Fruit fly (Drosophila melanogaster) whole organism, embryonic: ENCODE data around the gene CG4704.

ENCODE experiments used
- CG10267 ChIP-seq: fragments of 200-800 bp; sonication (Bioruptor generic); optimal IDR thresholded peaks from 2 replicates; lab custom pipeline; 2018; ENCODE audit warnings: missing biosample characterization, mild to moderate bottlenecking, missing genetic modification characterization, moderate library complexity
- CG10321 ChIP-seq: fragments of 200-800 bp; sonication (Bioruptor generic); IDR thresholded peaks from 2 replicates; pipeline ENCODE4 v1.3.6; 2022; ENCODE audit warnings: missing biosample characterization, missing genetic modification characterization
- CG10979 ChIP-seq: fragments of 200-800 bp; sonication (Bioruptor generic); optimal IDR thresholded peaks from 2 replicates; lab custom pipeline; 2018; ENCODE audit warnings: missing biosample characterization, mild to moderate bottlenecking, missing genetic modification characterization, moderate library complexity
- CG17829 ChIP-seq: fragments of 200-800 bp; optimal IDR thresholded peaks from 2 replicates; lab custom pipeline; 2019; ENCODE audit warnings: missing biosample characterization, mild to moderate bottlenecking, missing genetic modification characterization, moderate library complexity
- CG18262 ChIP-seq: fragments of 200-800 bp; optimal IDR thresholded peaks from 3 replicates; lab custom pipeline; 2019; ENCODE audit warnings: missing biosample characterization, mild to moderate bottlenecking, missing genetic modification characterization, moderate library complexity
- CG18764 ChIP-seq: fragments of 200-800 bp; sonication (Bioruptor generic); optimal IDR thresholded peaks from 3 replicates; lab custom pipeline; 2016; ENCODE audit warnings: missing biosample characterization, missing genetic modification characterization
- CG2678 ChIP-seq: fragments of 200-800 bp; sonication (Bioruptor generic); optimal IDR thresholded peaks from 3 replicates; lab custom pipeline; 2019; ENCODE audit warnings: missing biosample characterization, mild to moderate bottlenecking, missing genetic modification characterization, moderate library complexity
- CG2712 ChIP-seq: fragments of 200-800 bp; optimal IDR thresholded peaks from 3 replicates; lab custom pipeline; 2019; ENCODE audit warnings: missing biosample characterization, mild to moderate bottlenecking, missing genetic modification characterization, moderate library complexity
- CG31441 ChIP-seq: fragments of 200-800 bp; sonication (Bioruptor generic); IDR thresholded peaks from 2 replicates; pipeline ENCODE4 v1.3.6; 2022; ENCODE audit warnings: missing biosample characterization, missing genetic modification characterization
- CG3995 ChIP-seq: fragments of 200-800 bp; sonication (Bioruptor generic); optimal IDR thresholded peaks from 3 replicates; lab custom pipeline; 2016; ENCODE audit warnings: missing biosample characterization, missing genetic modification characterization
- CG4282 ChIP-seq: fragments of 200-800 bp; sonication (Bioruptor generic); optimal IDR thresholded peaks from 2 replicates; lab custom pipeline; 2016; ENCODE audit warnings: missing biosample characterization, missing genetic modification characterization
- CG6254 ChIP-seq: fragments of 200-800 bp; sonication (Bioruptor generic); optimal IDR thresholded peaks from 3 replicates; lab custom pipeline; 2017; ENCODE audit warnings: mild to moderate bottlenecking, missing biosample characterization, missing genetic modification reagents, missing genetic modification characterization
- CG6689 ChIP-seq: fragments of 200-800 bp; sonication (Bioruptor generic); IDR thresholded peaks from 2 replicates; pipeline ENCODE4 v1.3.6; 2022; ENCODE audit warnings: missing biosample characterization, missing genetic modification characterization
- CG7271 ChIP-seq: fragments of 200-800 bp; sonication (Bioruptor generic); optimal IDR thresholded peaks from 2 replicates; lab custom pipeline; 2018; ENCODE audit warnings: missing biosample characterization, mild to moderate bottlenecking, missing genetic modification characterization, moderate library complexity
- CG7556 ChIP-seq: fragments of 200-800 bp; sonication (Bioruptor generic); optimal IDR thresholded peaks from 2 replicates; lab custom pipeline; 2017; ENCODE audit warnings: missing biosample characterization, mild to moderate bottlenecking, missing genetic modification characterization
- CG8388 ChIP-seq: fragments of 200-800 bp; sonication (Bioruptor generic); optimal IDR thresholded peaks from 2 replicates; lab custom pipeline; 2019; ENCODE audit warnings: missing biosample characterization, mild to moderate bottlenecking, missing genetic modification characterization, moderate library complexity
- CG9727 ChIP-seq: fragments of 200-800 bp; sonication (Bioruptor generic); optimal IDR thresholded peaks from 3 replicates; lab custom pipeline; 2017; ENCODE audit warnings: missing biosample characterization, mild to moderate bottlenecking, missing genetic modification characterization
- CoRest ChIP-seq: fragments of 200-800 bp; sonication (Bioruptor generic); optimal IDR thresholded peaks from 3 replicates; lab custom pipeline; 2018; ENCODE audit warnings: missing biosample characterization, mild to moderate bottlenecking, missing genetic modification characterization, moderate library complexity
- D ChIP-seq, 2 experiments: fragments of 200-800 bp in 1 of 2; fragments of >200 bp in 1 of 2; sonication (Bioruptor generic) in 1 of 2; optimal IDR thresholded peaks; 2 replicates in 1 of 2; 3 replicates in 1 of 2; lab custom pipeline; 2017; ENCODE audit warnings: mild to moderate bottlenecking in 1 of 2, missing biosample characterization in 1 of 2, missing genetic modification characterization in 1 of 2, missing genetic modification reagents in 1 of 2
- Dad ChIP-seq: fragments of 200-800 bp; sonication (Bioruptor generic); optimal IDR thresholded peaks from 3 replicates; lab custom pipeline; 2016; ENCODE audit warnings: missing biosample characterization, missing genetic modification characterization
- Dref ChIP-seq: fragments of 200-800 bp; sonication (Bioruptor generic); IDR thresholded peaks from 2 replicates; pipeline ENCODE4 v1.3.6; 2022; ENCODE audit warnings: missing biosample characterization, missing genetic modification characterization
- Ets65A ChIP-seq: fragments of 200-800 bp; sonication (Bioruptor generic); peaks from one replicate; lab custom pipeline; 2016; ENCODE audit warnings: missing biosample characterization, missing genetic modification characterization
- Fer1 ChIP-seq: fragments of 200-800 bp; sonication (Bioruptor generic); optimal IDR thresholded peaks from 2 replicates; lab custom pipeline; 2017; ENCODE audit warnings: missing biosample characterization, mild to moderate bottlenecking, missing genetic modification characterization
- HLH54F ChIP-seq: fragments of 200-800 bp; sonication (Bioruptor generic); optimal IDR thresholded peaks from 3 replicates; lab custom pipeline; 2016; ENCODE audit warnings: missing biosample characterization, missing genetic modification characterization
- MBD-R2 ChIP-seq: fragments of 200-800 bp; sonication (Bioruptor generic); IDR thresholded peaks from 2 replicates; pipeline ENCODE4 v1.3.6; 2022; ENCODE audit warnings: missing biosample characterization, missing genetic modification characterization
- Med ChIP-seq: fragments of 200-800 bp; sonication (Bioruptor generic); peaks from one replicate; lab custom pipeline; 2016; ENCODE audit warnings: missing biosample characterization, missing genetic modification characterization, mild to moderate bottlenecking, inconsistent platforms, moderate library complexity
- Ravus ChIP-seq: fragments of 200-800 bp; sonication (Bioruptor generic); IDR thresholded peaks from 2 replicates; pipeline ENCODE4 v1.3.6; 2022; ENCODE audit warnings: missing biosample characterization, missing genetic modification characterization
- Sox102F ChIP-seq: fragments of 200-800 bp; sonication (Bioruptor generic); optimal IDR thresholded peaks from 2 replicates; lab custom pipeline; 2018; ENCODE audit warnings: missing biosample characterization, mild to moderate bottlenecking, missing genetic modification characterization, moderate library complexity
- Trl ChIP-seq, 3 experiments: fragments of >200 bp in 2 of 3; fragments of 200-800 bp in 1 of 3; sonication (Bioruptor generic) in 1 of 3; optimal IDR thresholded peaks; 2 replicates in 1 of 3; 3 replicates in 2 of 3; lab custom pipeline; 2016 to 2017; ENCODE audit warnings: missing biosample characterization in 1 of 3, missing genetic modification characterization in 1 of 3
- Xbp1 ChIP-seq: fragments of 200-800 bp; sonication (Bioruptor generic); optimal IDR thresholded peaks from 3 replicates; lab custom pipeline; 2016; ENCODE audit warnings: missing biosample characterization, mild to moderate bottlenecking, missing genetic modification characterization
- bsh ChIP-seq, 2 experiments: fragments of 200-800 bp; sonication (Bioruptor generic); optimal IDR thresholded peaks; 2 replicates each; lab custom pipeline; 2017 to 2018; ENCODE audit warnings: mild to moderate bottlenecking in 2 of 2, missing biosample characterization in 2 of 2, missing genetic modification characterization in 2 of 2, moderate library complexity in 1 of 2
- cas ChIP-seq: fragments of 200-800 bp; sonication (Bioruptor generic); IDR thresholded peaks from 2 replicates; pipeline ENCODE4 v1.3.6; 2022; ENCODE audit warnings: missing biosample characterization, missing genetic modification characterization
- danr ChIP-seq: fragments of 200-800 bp; sonication (Bioruptor generic); IDR thresholded peaks from 2 replicates; pipeline ENCODE4 v1.3.6; 2022; ENCODE audit warnings: missing biosample characterization, missing genetic modification characterization
- fd96Cb ChIP-seq: fragments of 200-800 bp; sonication (Bioruptor generic); optimal IDR thresholded peaks from 2 replicates; lab custom pipeline; 2018; ENCODE audit warnings: missing biosample characterization, mild to moderate bottlenecking, missing genetic modification characterization, moderate library complexity
- grau ChIP-seq: fragments of 200-800 bp; optimal IDR thresholded peaks from 3 replicates; lab custom pipeline; 2019; ENCODE audit warnings: missing biosample characterization, mild to moderate bottlenecking, missing genetic modification characterization, moderate library complexity
- gsb-n ChIP-seq: fragments of 200-800 bp; sonication (Bioruptor generic); optimal IDR thresholded peaks from 3 replicates; lab custom pipeline; 2018; ENCODE audit warnings: missing biosample characterization, mild to moderate bottlenecking, missing genetic modification characterization
- kay ChIP-seq: fragments of 200-800 bp; sonication (Bioruptor generic); optimal IDR thresholded peaks from 2 replicates; lab custom pipeline; 2016; ENCODE audit warnings: missing biosample characterization, missing genetic modification characterization
- lab ChIP-seq: fragments of 200-800 bp; sonication (Bioruptor generic); optimal IDR thresholded peaks from 3 replicates; lab custom pipeline; 2017; ENCODE audit warnings: missing biosample characterization, missing genetic modification characterization, mild to moderate bottlenecking, moderate library complexity, missing genetic modification reagents
- maf-S ChIP-seq: fragments of 200-800 bp; sonication (Bioruptor generic); optimal IDR thresholded peaks from 2 replicates; lab custom pipeline; 2016; ENCODE audit warnings: missing biosample characterization, missing genetic modification characterization
- org-1 ChIP-seq: fragments of 200-800 bp; sonication (Bioruptor generic); optimal IDR thresholded peaks from 2 replicates; lab custom pipeline; 2017; ENCODE audit warnings: missing biosample characterization, missing genetic modification characterization
- phol ChIP-seq: fragments of 200-800 bp; sonication (Bioruptor generic); optimal IDR thresholded peaks from 3 replicates; lab custom pipeline; 2018; ENCODE audit warnings: missing biosample characterization, mild to moderate bottlenecking, missing genetic modification characterization, moderate library complexity
- prd ChIP-seq, 3 experiments: fragments of >200 bp in 2 of 3; fragments of 200-800 bp in 1 of 3; sonication (Bioruptor generic) in 1 of 3; optimal IDR thresholded peaks in 2 of 3; IDR thresholded peaks in 1 of 3; 2 replicates in 2 of 3; 3 replicates in 1 of 3; pipeline versions ENCODE4 v1.3.6 to Lab custom; 2017 to 2022; ENCODE audit warnings: missing biosample characterization in 1 of 3, missing genetic modification characterization in 1 of 3
- pros ChIP-seq: fragments of 200-800 bp; sonication (Bioruptor generic); optimal IDR thresholded peaks from 3 replicates; lab custom pipeline; 2019; ENCODE audit warnings: missing biosample characterization, mild to moderate bottlenecking, missing genetic modification characterization, moderate library complexity
- pum ChIP-seq: fragments of 200-800 bp; sonication (Bioruptor generic); optimal IDR thresholded peaks from 2 replicates; lab custom pipeline; 2016; ENCODE audit warnings: missing biosample characterization, missing genetic modification characterization
- sisA ChIP-seq: fragments of 200-800 bp; sonication (Bioruptor generic); IDR thresholded peaks from 2 replicates; pipeline ENCODE4 v1.3.6; 2022; ENCODE audit warnings: missing biosample characterization, missing genetic modification characterization
- slbo ChIP-seq: fragments of 200-800 bp; sonication (Bioruptor generic); IDR thresholded peaks from 2 replicates; pipeline ENCODE4 v1.3.6; 2022; ENCODE audit warnings: missing biosample characterization, missing genetic modification characterization
- sug ChIP-seq: fragments of 200-800 bp; optimal IDR thresholded peaks from 2 replicates; lab custom pipeline; 2019; ENCODE audit warnings: missing biosample characterization, mild to moderate bottlenecking, missing genetic modification characterization, moderate library complexity
- twi ChIP-seq: fragments of 200-800 bp; optimal IDR thresholded peaks from 2 replicates; lab custom pipeline; 2019; ENCODE audit warnings: missing biosample characterization, mild to moderate bottlenecking, missing genetic modification characterization, moderate library complexity
- unpg ChIP-seq: fragments of 200-800 bp; sonication (Bioruptor generic); optimal IDR thresholded peaks from 3 replicates; lab custom pipeline; 2018; ENCODE audit warnings: missing biosample characterization, mild to moderate bottlenecking, missing genetic modification characterization, moderate library complexity

Gene CG4704

DNA sequence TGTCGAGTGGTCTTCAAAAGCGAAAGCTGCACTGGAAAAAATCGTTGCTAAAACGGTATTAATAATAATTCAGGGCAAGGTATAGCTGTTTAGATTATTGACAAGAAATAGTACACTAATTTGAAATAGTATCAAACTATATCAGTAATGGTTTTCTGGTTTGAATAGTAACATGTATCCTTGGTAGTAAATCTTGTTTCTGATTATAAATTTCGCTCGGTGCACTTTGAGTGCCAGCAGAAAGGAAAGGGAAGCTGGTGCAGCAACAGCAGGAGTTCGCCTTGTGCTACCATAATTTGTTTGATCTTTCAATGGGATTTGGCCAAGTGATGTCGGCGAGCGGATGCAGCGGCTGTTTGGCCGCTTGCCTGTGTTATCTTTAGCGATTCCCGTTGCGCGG is 40.7 kb upstream of the CG4704 start (continued):
- TF ChIP-seq phol (tag; lab: Kevin White, UChicago), result peak; percentile 58
- no peak for TF ChIP-seq Trl (optimal IDR thresholded peaks at IDR 0.05; lab: Kevin White, UChicago)
- TF ChIP-seq Trl (GFP tag; optimal IDR thresholded peaks at IDR 0.05; lab: Kevin White, UChicago), result peak; percentile 12
- no peak for TF ChIP-seq Dad (GFP tag; lab: Kevin White, UChicago)
- peak; percentile 20 for TF ChIP-seq Fer1
- no peak for TF ChIP-seq CG4282 (GFP tag; lab: Kevin White, UChicago)
- TF ChIP-seq twi (tag; lab: Kevin White, UChicago), result peak; percentile 24
- TF ChIP-seq Ets65A (GFP tag; lab: Kevin White, UChicago), result peak; percentile 63
- TF ChIP-seq org-1 (GFP tag; lab: Kevin White, UChicago), result peak; percentile 27
- peak; percentile 61 for TF ChIP-seq CG31441
- TF ChIP-seq CG2712 (tag; lab: Kevin White, UChicago), result peak; percentile 64
- TF ChIP-seq CG2678 (tag; lab: Kevin White, UChicago), result peak; percentile 62
- peak; percentile 52 for TF ChIP-seq CG10267 (tag; lab: Kevin White, UChicago)
- TF ChIP-seq unpg (GFP tag; lab: Kevin White, UChicago), result peak; percentile 47
- 0 out of 2 replicates have a peak, but pooled peaks have one; percentile 27 for TF ChIP-seq sisA (GFP tag; lab: Robert Waterston, UW)
- TF ChIP-seq prd (optimal IDR thresholded peaks at IDR 0.05; lab: Kevin White, UChicago), result no peak
- TF ChIP-seq prd (GFP tag; IDR thresholded peaks at IDR 0.05; lab: Robert Waterston, UW), result peak; percentile 78
- no peak for TF ChIP-seq slbo (GFP tag; lab: Robert Waterston, UW)
- peak; percentile 41 for TF ChIP-seq CG9727 (GFP tag; lab: Kevin White, UChicago)
- TF ChIP-seq kay (GFP tag; lab: Kevin White, UChicago), result no peak
- TF ChIP-seq D (optimal IDR thresholded peaks at IDR 0.05; lab: Kevin White, UChicago), result no peak
- TF ChIP-seq D (GFP tag; optimal IDR thresholded peaks at IDR 0.05; lab: Kevin White, UChicago), result peak; percentile 54
- no peak for TF ChIP-seq Ravus
- TF ChIP-seq CG18764, result no peak
- peak; percentile 55 for TF ChIP-seq CG18262
- TF ChIP-seq CG3995 (GFP tag; lab: Kevin White, UChicago), result no peak
- TF ChIP-seq CoRest (tag; lab: Kevin White, UChicago), result peak; percentile 12
- TF ChIP-seq CG10979 (tag; lab: Kevin White, UChicago), result peak; percentile 73
- no peak for TF ChIP-seq maf-S (GFP tag; lab: Kevin White, UChicago)
- TF ChIP-seq fd96Cb (tag; lab: Kevin White, UChicago), result peak; percentile 46
- peak; percentile 23 for TF ChIP-seq gsb-n (tag; lab: Kevin White, UChicago)
- no peak for TF ChIP-seq sug (tag; lab: Kevin White, UChicago)
- no peak for TF ChIP-seq CG10321 (GFP tag; lab: Robert Waterston, UW)
- TF ChIP-seq pum (GFP tag; lab: Kevin White, UChicago), result peak; percentile 9
- peak; percentile 75 for TF ChIP-seq Med (GFP tag; lab: Kevin White, UChicago)
- TF ChIP-seq CG17829 (tag; lab: Kevin White, UChicago), result peak; percentile 50
- peak; percentile 55 for TF ChIP-seq lab (GFP tag; lab: Kevin White, UChicago)
- no peak for TF ChIP-seq cas (GFP tag; lab: Robert Waterston, UW)
- peak; percentile 6 for TF ChIP-seq CG7271 (tag; lab: Kevin White, UChicago)
- peak; percentile 9 for TF ChIP-seq pros (GFP tag; lab: Kevin White, UChicago)
- TF ChIP-seq Xbp1 (GFP tag; lab: Kevin White, UChicago), result peak; percentile 19
- TF ChIP-seq CG6254 (GFP tag; lab: Kevin White, UChicago), result peak; percentile 51
- TF ChIP-seq HLH54F, result no peak
- peak; percentile 39 for TF ChIP-seq Sox102F (GFP tag; lab: Kevin White, UChicago)
- peak; percentile 54 for TF ChIP-seq CG7556 (GFP tag; lab: Kevin White, UChicago)
- peak; percentile 38 for TF ChIP-seq CG8388 (GFP tag; lab: Kevin White, UChicago)
- no peak for TF ChIP-seq danr
- peak in 1 of 2 experiments; percentile 64 for TF ChIP-seq bsh (GFP tag; optimal IDR thresholded peaks at IDR 0.05; lab: Kevin White, UChicago)
- 0 out of 2 replicates have a peak, but pooled peaks have one; percentile 23 for TF ChIP-seq CG6689 (GFP tag; lab: Robert Waterston, UW)
- no peak for TF ChIP-seq MBD-R2 (GFP tag; lab: Robert Waterston, UW)
- TF ChIP-seq grau (tag; lab: Kevin White, UChicago), result peak; percentile 19
- TF ChIP-seq Dref (GFP tag; lab: Robert Waterston, UW), result no peak
